Worm (Caenorhabditis elegans) whole organism, L1 larva: Measurements from ENCODE around the gene F20E11.7.
A peak's percentile ranks its signal among the peaks of the same experiment; 100 is the strongest.

ENCODE experiments used
- C16A3.4 ChIP-seq: fragments of 150-350 bp; optimal IDR thresholded peaks from 2 replicates; lab custom pipeline; 2014; ENCODE audit warnings: missing biosample characterization, missing genetic modification characterization
- aly-2 ChIP-seq: fragments of 150-350 bp; optimal IDR thresholded peaks from 2 replicates; lab custom pipeline; 2014; ENCODE audit warnings: missing biosample characterization, missing genetic modification characterization
- ama-1 ChIP-seq: fragments of 150-350 bp; optimal IDR thresholded peaks from 2 replicates; lab custom pipeline; 2014
- ceh-63 ChIP-seq: fragments of 200-800 bp; sonication (Bioruptor generic); optimal IDR thresholded peaks from 2 replicates; lab custom pipeline; 2018; ENCODE audit warnings: mild to moderate bottlenecking, missing genetic modification characterization, missing compliant biosample characterization
- ceh-8 ChIP-seq: fragments of 200-800 bp; sonication (Bioruptor generic); optimal IDR thresholded peaks from 2 replicates; lab custom pipeline; 2018; ENCODE audit warnings: mild to moderate bottlenecking, missing genetic modification characterization, moderate library complexity, missing compliant biosample characterization
- ceh-90 ChIP-seq: sonication (generic microtip); optimal IDR thresholded peaks from 2 replicates; lab custom pipeline; 2016; ENCODE audit warnings: missing genetic modification characterization, missing compliant biosample characterization
- dpl-1 ChIP-seq, 3 experiments: fragments of 150-350 bp in 2 of 3; sonication (generic microtip) in 1 of 3; optimal IDR thresholded peaks; 2 replicates each; lab custom pipeline; 2014 to 2017; ENCODE audit warnings: missing biosample characterization in 3 of 3, missing genetic modification characterization in 3 of 3, missing genetic modification reagents in 3 of 3
- efl-1 ChIP-seq, 4 experiments: fragments of 150-350 bp; optimal IDR thresholded peaks in 3 of 4; peaks in 1 of 4; 1 replicate in 1 of 4; 2 replicates in 3 of 4; lab custom pipeline; 2014; ENCODE audit warnings: missing biosample characterization in 2 of 4, missing genetic modification characterization in 2 of 4, missing genetic modification reagents in 2 of 4
- egl-27 ChIP-seq, 2 experiments: fragments of 150-350 bp in 1 of 2; sonication (generic microtip); optimal IDR thresholded peaks; 3 replicates each; lab custom pipeline; 2017 to 2018; ENCODE audit warnings: missing biosample characterization in 2 of 2, missing genetic modification characterization in 2 of 2, missing genetic modification reagents in 2 of 2
- fkh-4 ChIP-seq: sonication (generic microtip); optimal IDR thresholded peaks from 2 replicates; lab custom pipeline; 2016; ENCODE audit warnings: missing compliant biosample characterization, missing genetic modification characterization, borderline replicate concordance
- fkh-8 ChIP-seq: sonication (generic microtip); optimal IDR thresholded peaks from 2 replicates; lab custom pipeline; 2016; ENCODE audit warnings: mild to moderate bottlenecking, missing genetic modification characterization, missing compliant biosample characterization
- fos-1 ChIP-seq: fragments of 150-350 bp; optimal IDR thresholded peaks from 2 replicates; lab custom pipeline; 2014; ENCODE audit warnings: missing biosample characterization, missing genetic modification characterization
- hlh-17 ChIP-seq: fragments of 200-800 bp; sonication (Bioruptor generic); optimal IDR thresholded peaks from 2 replicates; lab custom pipeline; 2018; ENCODE audit warnings: missing genetic modification characterization, mild to moderate bottlenecking, missing compliant biosample characterization, moderate library complexity, borderline replicate concordance
- irx-1 ChIP-seq: sonication (generic microtip); optimal IDR thresholded peaks from 2 replicates; lab custom pipeline; 2016; ENCODE audit warnings: missing genetic modification characterization, missing compliant biosample characterization
- isw-1 ChIP-seq: fragments of 200-800 bp; sonication (Bioruptor generic); IDR thresholded peaks from 2 replicates; pipeline ENCODE4 v1.3.6; 2022; ENCODE audit warnings: missing genetic modification characterization, missing compliant biosample characterization
- lin-14 ChIP-seq: fragments of 200-800 bp; sonication (Bioruptor generic); optimal IDR thresholded peaks from 2 replicates; lab custom pipeline; 2018; ENCODE audit warnings: mild to moderate bottlenecking, missing genetic modification characterization, moderate library complexity, missing compliant biosample characterization
- lin-39 ChIP-seq: fragments of 150-350 bp; optimal IDR thresholded peaks from 2 replicates; lab custom pipeline; 2014; ENCODE audit warnings: missing biosample characterization, missing genetic modification reagents, missing genetic modification characterization
- lir-3 ChIP-seq: sonication (generic microtip); optimal IDR thresholded peaks from 2 replicates; lab custom pipeline; 2016; ENCODE audit warnings: mild to moderate bottlenecking, missing genetic modification characterization, moderate library complexity, missing compliant biosample characterization; ENCODE audit not compliant: poor library complexity
- lsy-2 ChIP-seq, 2 experiments: fragments of 150-350 bp; optimal IDR thresholded peaks; 2 replicates each; lab custom pipeline; 2014; ENCODE audit warnings: missing biosample characterization in 2 of 2, missing genetic modification characterization in 2 of 2
- mab-9 ChIP-seq: fragments of 200-800 bp; sonication (Bioruptor generic); IDR thresholded peaks from 2 replicates; pipeline ENCODE4 v1.3.6; 2022; ENCODE audit warnings: missing genetic modification reagents, missing genetic modification characterization, missing compliant biosample characterization
- mdl-1 ChIP-seq, 2 experiments: fragments of 150-350 bp; optimal IDR thresholded peaks; 2 replicates each; lab custom pipeline; 2014 to 2017; ENCODE audit warnings: missing biosample characterization in 2 of 2, missing genetic modification characterization in 2 of 2, inconsistent platforms in 1 of 2
- mef-2 ChIP-seq: fragments of 150-350 bp; optimal IDR thresholded peaks from 2 replicates; lab custom pipeline; 2014; ENCODE audit warnings: missing biosample characterization, missing genetic modification characterization
- nhr-20 ChIP-seq: sonication (generic microtip); optimal IDR thresholded peaks from 2 replicates; lab custom pipeline; 2016; ENCODE audit warnings: mild to moderate bottlenecking, missing genetic modification characterization, missing compliant biosample characterization
- nhr-28 ChIP-seq: fragments of 150-350 bp; optimal IDR thresholded peaks from 2 replicates; lab custom pipeline; 2014; ENCODE audit warnings: missing biosample characterization, missing genetic modification characterization
- nhr-47 ChIP-seq: sonication (generic microtip); optimal IDR thresholded peaks from 2 replicates; lab custom pipeline; 2016; ENCODE audit warnings: mild to moderate bottlenecking, missing genetic modification characterization, moderate library complexity, missing compliant biosample characterization
- nhr-76 ChIP-seq: sonication (generic microtip); optimal IDR thresholded peaks from 2 replicates; lab custom pipeline; 2017; ENCODE audit warnings: missing biosample characterization, missing genetic modification characterization
- nhr-77 ChIP-seq: fragments of 150-350 bp; optimal IDR thresholded peaks from 2 replicates; lab custom pipeline; 2014; ENCODE audit warnings: missing biosample characterization, missing genetic modification characterization
- nhr-90 ChIP-seq: sonication (generic microtip); optimal IDR thresholded peaks from 2 replicates; lab custom pipeline; 2016; ENCODE audit warnings: mild to moderate bottlenecking, missing genetic modification characterization, missing compliant biosample characterization; ENCODE audit not compliant: poor library complexity
- pag-3 ChIP-seq: sonication (generic microtip); optimal IDR thresholded peaks from 2 replicates; lab custom pipeline; 2017; ENCODE audit warnings: missing genetic modification characterization, mild to moderate bottlenecking, missing compliant biosample characterization, antibody characterized with exemption, borderline replicate concordance; ENCODE audit not compliant: insufficient read depth
- pax-3 ChIP-seq: fragments of 200-800 bp; sonication (Bioruptor generic); optimal IDR thresholded peaks from 2 replicates; lab custom pipeline; 2018; ENCODE audit warnings: mild to moderate bottlenecking, missing genetic modification characterization, moderate library complexity, missing compliant biosample characterization
- pqm-1 ChIP-seq: sonication (generic microtip); optimal IDR thresholded peaks from 3 replicates; lab custom pipeline; 2017; ENCODE audit warnings: missing biosample characterization, missing genetic modification characterization
- snu-23 ChIP-seq: sonication (generic microtip); optimal IDR thresholded peaks from 2 replicates; lab custom pipeline; 2016; ENCODE audit warnings: missing genetic modification characterization, missing compliant biosample characterization
- sox-4 ChIP-seq: sonication (generic microtip); optimal IDR thresholded peaks from 2 replicates; lab custom pipeline; 2016; ENCODE audit warnings: missing genetic modification characterization, missing compliant biosample characterization
- sup-37 ChIP-seq: fragments of 200-800 bp; sonication (Bioruptor generic); optimal IDR thresholded peaks from 2 replicates; lab custom pipeline; 2018; ENCODE audit warnings: mild to moderate bottlenecking, missing genetic modification characterization, missing compliant biosample characterization
- swsn-7 ChIP-seq: sonication (generic microtip); optimal IDR thresholded peaks from 2 replicates; lab custom pipeline; 2016; ENCODE audit warnings: missing genetic modification characterization, missing compliant biosample characterization
- tbx-2 ChIP-seq: sonication (generic microtip); optimal IDR thresholded peaks from 2 replicates; lab custom pipeline; 2016; ENCODE audit warnings: missing genetic modification characterization, missing compliant biosample characterization
- unc-130 ChIP-seq: fragments of 150-350 bp; optimal IDR thresholded peaks from 2 replicates; lab custom pipeline; 2017; ENCODE audit warnings: missing biosample characterization, missing genetic modification characterization, inconsistent platforms
- unc-62 ChIP-seq: fragments of 150-350 bp; optimal IDR thresholded peaks from 2 replicates; lab custom pipeline; 2014; ENCODE audit warnings: missing biosample characterization, missing genetic modification reagents, missing genetic modification characterization
- zag-1 ChIP-seq: fragments of 150-350 bp; optimal IDR thresholded peaks from 2 replicates; lab custom pipeline; 2014; ENCODE audit warnings: missing biosample characterization, missing genetic modification characterization
- ztf-11 ChIP-seq, 2 experiments: sonication (generic microtip); optimal IDR thresholded peaks; 2 replicates each; lab custom pipeline; 2016 to 2017; ENCODE audit warnings: missing genetic modification characterization in 2 of 2, missing biosample characterization in 1 of 2, missing compliant biosample characterization in 1 of 2

The F20E11.7 gene

ce11 chrV:17460061-17460460 lies 4.3 kb upstream of the F20E11.7 start, which contains the start of gene srz-48:
TSS of gene srz-48 (minus strand) at chrV:17460161.
- TF ChIP-seq snu-23, result no peak
- TF ChIP-seq fkh-8, result no peak
- no peak for TF ChIP-seq pax-3
- no peak for TF ChIP-seq nhr-90 (tag; lab: Kevin White, UChicago)
- no peak for TF ChIP-seq lir-3 (tag; lab: Kevin White, UChicago)
- no peak for TF ChIP-seq aly-2 (tag; lab: Kevin White, UChicago)
- TF ChIP-seq pag-3 (tag; lab: Kevin White, UChicago), result no peak
- TF ChIP-seq efl-1 (optimal IDR thresholded peaks at IDR 0.05; lab: Kevin White, UChicago), result no peak
- TF ChIP-seq efl-1 (GFP tag; optimal IDR thresholded peaks at IDR 0.05 in 1 of 2; lab: Kevin White, UChicago), result no peak
- no peak for TF ChIP-seq C16A3.4 (tag; lab: Kevin White, UChicago)

- TF ChIP-seq nhr-47 (no peak), lin-14 (no peak), zag-1 (tag; lab: Kevin White, UChicago) (no peak), dpl-1 (GFP tag; optimal IDR thresholded peaks at IDR 0.05; lab: Kevin White, UChicago) (no peak), mab-9 (GFP tag; lab: Robert Waterston, UW) (no peak), lir-3 (tag; lab: Kevin White, UChicago) (no peak), egl-27 (tag; optimal IDR thresholded peaks at IDR 0.05; lab: Kevin White, UChicago) (no peak), nhr-90 (tag; lab: Kevin White, UChicago) (no peak), lin-39 (no peak), fos-1 (tag; lab: Kevin White, UChicago) (no peak), unc-62 (no peak), nhr-76 (tag; lab: Kevin White, UChicago) (no peak), swsn-7 (tag; lab: Kevin White, UChicago) (no peak), sup-37 (GFP tag; lab: Kevin White, UChicago) (no peak), aly-2 (tag; lab: Kevin White, UChicago) (no peak), ama-1 (lab: Kevin White, UChicago) (no peak), ceh-8 (no peak), pqm-1 (tag; lab: Kevin White, UChicago) (no peak), mdl-1 (tag; optimal IDR thresholded peaks at IDR 0.05; lab: Kevin White, UChicago) (no peak)
These were observed 2.4 kb downstream of the F20E11.7 start, which contains the start of gene srw-72 for ce11 chrV:17466751-17467150. TSS of gene srw-72 (plus strand) at chrV:17467051.

- TF ChIP-seq fkh-4 (tag; lab: Kevin White, UChicago) (no peak), efl-1 (optimal IDR thresholded peaks at IDR 0.05; lab: Kevin White, UChicago) (no peak), efl-1 (GFP tag; optimal IDR thresholded peaks at IDR 0.05 in 1 of 2; lab: Kevin White, UChicago) (peak in 1 of 2 experiments; percentile 59)
These were observed 3.5 kb downstream of the F20E11.7 start for ce11 chrV:17467881-17468280.

- no peak for TF ChIP-seq nhr-28 (tag; lab: Kevin White, UChicago)
- no peak for TF ChIP-seq zag-1 (tag; lab: Kevin White, UChicago)
- no peak for TF ChIP-seq egl-27 (tag; optimal IDR thresholded peaks at IDR 0.05; lab: Kevin White, UChicago)
- TF ChIP-seq C16A3.4 (tag; lab: Kevin White, UChicago), result no peak
- no peak for TF ChIP-seq irx-1
- no peak for TF ChIP-seq isw-1 (GFP tag; lab: Robert Waterston, UW)
- no peak for TF ChIP-seq ceh-90 (tag; lab: Kevin White, UChicago)
These were observed 4.8 kb downstream of the F20E11.7 start, which contains the start of gene F20E11.17 for ce11 chrV:17469180-17469579. TSS of gene F20E11.17 (minus strand) at chrV:17469280.

- TF ChIP-seq nhr-77 (tag; lab: Kevin White, UChicago), result no peak
- no peak for TF ChIP-seq tbx-2
- no peak for TF ChIP-seq nhr-20 (tag; lab: Kevin White, UChicago)
- no peak for TF ChIP-seq fos-1 (tag; lab: Kevin White, UChicago)
- TF ChIP-seq nhr-47, result no peak
- no peak for TF ChIP-seq dpl-1 (GFP tag; optimal IDR thresholded peaks at IDR 0.05; lab: Kevin White, UChicago)
- no peak for TF ChIP-seq mef-2 (tag; lab: Kevin White, UChicago)
- no peak for TF ChIP-seq lin-14
- TF ChIP-seq mab-9 (GFP tag; lab: Robert Waterston, UW), result no peak
- TF ChIP-seq ceh-63, result no peak
- no peak for TF ChIP-seq sox-4 (tag; lab: Kevin White, UChicago)
- TF ChIP-seq isw-1 (GFP tag; lab: Robert Waterston, UW), result no peak
- no peak for TF ChIP-seq hlh-17 (GFP tag; lab: Kevin White, UChicago)
- no peak for TF ChIP-seq unc-62
- no peak for TF ChIP-seq zag-1 (tag; lab: Kevin White, UChicago)
- no peak for TF ChIP-seq unc-130 (tag; lab: Kevin White, UChicago)
- TF ChIP-seq ztf-11 (tag; optimal IDR thresholded peaks at IDR 0.05; lab: Kevin White, UChicago), result no peak
- TF ChIP-seq lsy-2 (tag; optimal IDR thresholded peaks at IDR 0.05; lab: Kevin White, UChicago), result no peak
These were observed 7.2 kb downstream of the F20E11.7 start, which contains the start of gene srh-235 for ce11 chrV:17471564-17471963. TSS of gene srh-235 (minus strand) at chrV:17471664.
